Fruit fly (Drosophila melanogaster) whole organism, prepupa: ENCODE results near the gene tsh.

Experiments used
- CG11902 ChIP-seq: fragments of 200-800 bp; sonication (Bioruptor generic); optimal IDR thresholded peaks from 3 replicates; lab custom pipeline; 2016; ENCODE audit warnings: missing biosample characterization, missing genetic modification characterization
- Eip75B ChIP-seq: fragments of 200-800 bp; sonication (Bioruptor generic); optimal IDR thresholded peaks from 3 replicates; lab custom pipeline; 2016; ENCODE audit warnings: missing biosample characterization, missing genetic modification characterization
- Eip93F ChIP-seq: fragments of 200-800 bp; sonication (Bioruptor generic); optimal IDR thresholded peaks from 2 replicates; lab custom pipeline; 2016; ENCODE audit warnings: missing biosample characterization, mild to moderate bottlenecking, missing genetic modification characterization
- OdsH ChIP-seq: fragments of 200-800 bp; sonication (Bioruptor generic); optimal IDR thresholded peaks from 3 replicates; lab custom pipeline; 2016; ENCODE audit warnings: missing biosample characterization, missing genetic modification characterization
- Sox102F ChIP-seq: fragments of 200-800 bp; sonication (Bioruptor generic); optimal IDR thresholded peaks from 2 replicates; lab custom pipeline; 2016; ENCODE audit warnings: missing biosample characterization, mild to moderate bottlenecking, missing genetic modification characterization
- Sox15 ChIP-seq: fragments of 200-800 bp; sonication (Bioruptor generic); optimal IDR thresholded peaks from 3 replicates; lab custom pipeline; 2016; ENCODE audit warnings: missing biosample characterization, missing genetic modification characterization
- achi ChIP-seq: fragments of 200-800 bp; sonication (Bioruptor generic); optimal IDR thresholded peaks from 3 replicates; lab custom pipeline; 2016; ENCODE audit warnings: missing biosample characterization, missing genetic modification characterization
- cyc ChIP-seq: fragments of 200-800 bp; sonication (Bioruptor generic); optimal IDR thresholded peaks from 3 replicates; lab custom pipeline; 2016; ENCODE audit warnings: missing biosample characterization, missing genetic modification characterization

DNA sequence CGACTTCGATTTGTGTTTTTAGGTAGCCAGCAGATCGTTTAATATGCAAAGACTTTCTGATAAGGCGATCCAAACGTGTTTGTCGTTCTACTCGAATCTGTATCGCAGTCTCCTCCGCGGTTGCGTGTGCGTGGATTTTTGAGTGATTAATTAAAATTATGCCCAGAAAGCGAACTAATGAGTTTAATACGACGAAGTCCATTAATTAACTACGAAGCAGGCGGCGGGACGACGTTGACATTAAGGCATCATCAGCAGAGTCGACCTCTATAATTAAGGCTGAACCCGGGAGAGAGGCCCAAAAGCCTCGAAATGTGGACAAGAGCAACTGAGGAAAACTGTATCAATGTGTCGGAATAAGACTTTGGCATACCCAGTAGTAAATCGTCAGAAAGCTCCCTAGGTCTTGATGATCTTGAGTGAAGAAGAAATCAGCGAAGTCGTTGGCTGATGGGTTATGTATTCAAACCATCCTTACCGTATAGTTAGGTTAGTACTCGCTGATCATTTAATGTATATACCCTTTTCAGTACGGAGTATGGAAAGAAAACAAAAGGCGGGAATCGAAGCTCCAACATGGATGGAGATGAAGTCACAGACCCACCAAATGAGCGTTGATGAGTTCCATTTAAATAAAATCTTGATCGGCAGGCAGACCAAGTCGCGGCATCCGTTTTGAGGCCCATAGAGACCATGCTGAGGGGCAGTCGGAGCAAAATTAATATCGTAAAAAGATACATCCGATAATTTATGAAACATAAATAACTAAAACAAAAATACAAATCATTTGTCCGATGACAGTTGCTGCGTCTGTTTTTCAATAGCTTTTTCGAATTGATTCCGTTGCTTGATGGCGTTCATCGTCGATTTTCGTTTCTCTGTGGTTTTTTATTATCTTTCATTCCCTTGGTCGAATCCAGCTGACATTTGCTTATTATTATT is 38.9 kb downstream of the tsh start:
- TF ChIP-seq CG11902 (GFP tag; lab: Kevin White, UChicago) (peak; percentile 90), cyc (GFP tag; lab: Kevin White, UChicago) (peak; percentile 85), OdsH (GFP tag; lab: Kevin White, UChicago) (peak; percentile 75), Eip75B (GFP tag; lab: Kevin White, UChicago) (peak; percentile 82), Eip93F (GFP tag; lab: Kevin White, UChicago) (no peak), achi (GFP tag; lab: Kevin White, UChicago) (peak; percentile 74), Sox102F (GFP tag; lab: Kevin White, UChicago) (peak; percentile 80), Sox15 (peak; percentile 85)
